Fruit fly (Drosophila melanogaster): ENCODE results near the gene CG14691.

dm6 chr3R:10711148-10711547 is 44.3 kb downstream of the CG14691 start, which contains the start of gene CG14689:
- TF ChIP-seq CG17806 (tag; optimal IDR thresholded peaks at IDR 0.05), result no peak
- no peak for TF ChIP-seq Snoo (tag; optimal IDR thresholded peaks at IDR 0.05)
- no peak for TF ChIP-seq CG32121 (GFP tag; IDR thresholded peaks at IDR 0.05)
- TF ChIP-seq CG13204 (GFP tag; optimal IDR thresholded peaks at IDR 0.05), result no peak
- no peak for TF ChIP-seq Pif1B (GFP tag; optimal IDR thresholded peaks at IDR 0.05)
- no peak for TF ChIP-seq CG15710 (tag; optimal IDR thresholded peaks at IDR 0.05)
- TF ChIP-seq CG14655 (GFP tag; optimal IDR thresholded peaks at IDR 0.05), result no peak
